Worm (Caenorhabditis elegans) whole organism, L4 larva: ENCODE measurements around the gene F10C1.3.

Source experiments
- ceh-62 ChIP-seq: sonication (generic microtip); optimal IDR thresholded peaks from 2 replicates; lab custom pipeline; 2017; ENCODE audit warnings: missing biosample characterization, missing genetic modification characterization
- fos-1 ChIP-seq: fragments of 150-350 bp; optimal IDR thresholded peaks from 2 replicates; lab custom pipeline; 2014; ENCODE audit warnings: missing biosample characterization, missing genetic modification characterization
- jun-1 ChIP-seq: fragments of 150-350 bp; optimal IDR thresholded peaks from 2 replicates; lab custom pipeline; 2014; ENCODE audit warnings: missing biosample characterization, missing genetic modification reagents, missing genetic modification characterization
- lin-1 ChIP-seq: fragments of 200-800 bp; sonication (Bioruptor generic); IDR thresholded peaks from 2 replicates; pipeline ENCODE4 v1.3.6; 2022; ENCODE audit warnings: missing genetic modification reagents, missing genetic modification characterization, missing compliant biosample characterization
- nhr-25 ChIP-seq: sonication (generic microtip); optimal IDR thresholded peaks from 2 replicates; lab custom pipeline; 2017; ENCODE audit warnings: missing genetic modification characterization, mild to moderate bottlenecking, missing compliant biosample characterization, antibody characterized with exemption, moderate library complexity, borderline replicate concordance; ENCODE audit not compliant: insufficient read depth
- nhr-6 ChIP-seq: fragments of 150-350 bp; optimal IDR thresholded peaks from 2 replicates; lab custom pipeline; 2014; ENCODE audit warnings: missing biosample characterization, missing genetic modification characterization

DNA sequence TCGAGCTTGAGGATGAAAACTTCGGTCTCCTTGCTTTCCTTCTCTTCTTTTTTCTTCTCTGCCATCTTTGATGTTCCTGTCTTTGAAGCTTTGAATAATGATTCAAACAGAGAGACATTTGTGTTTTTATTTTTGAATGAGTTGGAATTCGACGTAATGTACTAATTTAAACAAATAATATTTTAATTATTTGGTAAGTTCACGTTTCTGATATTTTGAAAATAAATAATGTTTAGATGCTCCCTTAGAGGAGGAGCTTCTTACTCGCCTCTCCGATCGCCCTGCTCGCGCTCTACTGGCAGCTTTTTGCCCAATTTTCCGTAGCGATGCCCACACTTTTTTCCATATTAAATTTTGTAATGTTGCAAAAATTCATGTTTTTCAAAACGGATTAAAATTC is 43.5 kb upstream of the F10C1.3 start, which contains the start of the genes K05F1.9 and K05F1.1:
- no peak for TF ChIP-seq nhr-6 (tag; lab: Kevin White, UChicago)
- TF ChIP-seq nhr-25 (tag; lab: Kevin White, UChicago) = no peak
- no peak for TF ChIP-seq lin-1 (GFP tag; lab: Robert Waterston, UW)
- no peak for TF ChIP-seq jun-1 (tag; lab: Kevin White, UChicago)
- no peak for TF ChIP-seq fos-1
- TF ChIP-seq ceh-62 = no peak
